Worm (Caenorhabditis elegans) whole organism, early embryonic: ENCODE measurements around the gene sri-77.
"Not testable (repeated sequence)": the region's sequence is repeated elsewhere in the genome, so short reads cannot be mapped to it uniquely, and the experiment has no call there.

Source experiments
- F13C5.2 ChIP-seq: sonication (generic microtip); optimal IDR thresholded peaks from 2 replicates; lab custom pipeline; 2017; ENCODE audit warnings: mild to moderate bottlenecking, missing genetic modification characterization, inconsistent platforms, missing compliant biosample characterization
- hnd-1 ChIP-seq: sonication (generic microtip); optimal IDR thresholded peaks from 2 replicates; lab custom pipeline; 2016; ENCODE audit warnings: missing genetic modification characterization, missing compliant biosample characterization
- tbx-11 ChIP-seq: fragments of 200-800 bp; sonication (Bioruptor generic); IDR thresholded peaks from 2 replicates; pipeline ENCODE4 v1.3.6; 2022; ENCODE audit warnings: missing genetic modification characterization, missing compliant biosample characterization

Gene sri-77

ce11 chrII:2553662-2554061, 51.6 kb downstream of the sri-77 start, which contains the start of gene K02F6.1:
Gene K02F6.1 (plus strand): TSS chrII:2553962.
- TF ChIP-seq F13C5.2 (tag; lab: Kevin White, UChicago); tbx-11 (GFP tag; lab: Robert Waterston, UW); hnd-1: not testable (repeated sequence)
